Worm (Caenorhabditis elegans) whole organism, late embryonic: ENCODE measurements around the gene phf-30.

Experiments
- C08G9.2 ChIP-seq: sonication (generic microtip); optimal IDR thresholded peaks from 2 replicates; lab custom pipeline; 2016; ENCODE audit warnings: mild to moderate bottlenecking, missing genetic modification characterization, moderate library complexity, missing compliant biosample characterization
- C38D4.7 ChIP-seq: fragments of 200-800 bp; sonication (Bioruptor generic); optimal IDR thresholded peaks from 2 replicates; lab custom pipeline; 2018; ENCODE audit warnings: mild to moderate bottlenecking, missing genetic modification characterization, moderate library complexity, missing compliant biosample characterization
- F13H6.1 ChIP-seq: sonication (generic microtip); optimal IDR thresholded peaks from 2 replicates; lab custom pipeline; 2016; ENCODE audit warnings: missing genetic modification characterization, missing compliant biosample characterization
- T23F11.4 ChIP-seq: fragments of 200-800 bp; sonication (Bioruptor generic); optimal IDR thresholded peaks from 2 replicates; lab custom pipeline; 2018; ENCODE audit warnings: mild to moderate bottlenecking, missing genetic modification characterization, missing compliant biosample characterization
- ahr-1 ChIP-seq: sonication (generic microtip); optimal IDR thresholded peaks from 2 replicates; lab custom pipeline; 2016; ENCODE audit warnings: missing genetic modification characterization, missing compliant biosample characterization
- ama-1 ChIP-seq: fragments of 150-350 bp; optimal IDR thresholded peaks from 2 replicates; lab custom pipeline; 2014
- ceh-14 ChIP-seq: sonication (generic microtip); optimal IDR thresholded peaks from 2 replicates; lab custom pipeline; 2016; ENCODE audit warnings: missing genotype, missing genetic modification characterization, missing compliant biosample characterization
- ceh-18 ChIP-seq: sonication (generic microtip); optimal IDR thresholded peaks from 2 replicates; lab custom pipeline; 2016; ENCODE audit warnings: missing genetic modification characterization, missing compliant biosample characterization
- ceh-2 ChIP-seq: sonication (generic microtip); optimal IDR thresholded peaks from 2 replicates; lab custom pipeline; 2016; ENCODE audit warnings: missing genotype, missing genetic modification characterization, missing compliant biosample characterization
- ceh-22 ChIP-seq: sonication (generic microtip); optimal IDR thresholded peaks from 2 replicates; lab custom pipeline; 2017; ENCODE audit warnings: missing biosample characterization, missing genetic modification characterization
- ceh-31 ChIP-seq: sonication (generic microtip); optimal IDR thresholded peaks from 2 replicates; lab custom pipeline; 2016; ENCODE audit warnings: missing genetic modification characterization, missing compliant biosample characterization
- ceh-34 ChIP-seq: sonication (generic microtip); optimal IDR thresholded peaks from 2 replicates; lab custom pipeline; 2016; ENCODE audit warnings: mild to moderate bottlenecking, missing genetic modification characterization, missing compliant biosample characterization
- ceh-48 ChIP-seq: sonication (generic microtip); optimal IDR thresholded peaks from 2 replicates; lab custom pipeline; 2016; ENCODE audit warnings: missing genetic modification characterization, inconsistent platforms, missing compliant biosample characterization
- dmd-4 ChIP-seq: sonication (generic microtip); optimal IDR thresholded peaks from 2 replicates; lab custom pipeline; 2016; ENCODE audit warnings: borderline replicate concordance, missing genetic modification characterization, missing compliant biosample characterization
- dve-1 ChIP-seq: sonication (generic microtip); optimal IDR thresholded peaks from 2 replicates; lab custom pipeline; 2017; ENCODE audit warnings: antibody characterized with exemption, mild to moderate bottlenecking, missing genetic modification characterization, missing compliant biosample characterization
- elt-4 ChIP-seq: sonication (generic microtip); optimal IDR thresholded peaks from 2 replicates; lab custom pipeline; 2016; ENCODE audit warnings: missing genetic modification characterization, missing compliant biosample characterization
- ets-4 ChIP-seq: sonication (generic microtip); optimal IDR thresholded peaks from 2 replicates; lab custom pipeline; 2016; ENCODE audit warnings: missing genetic modification characterization, missing compliant biosample characterization
- eyg-1 ChIP-seq: sonication (generic microtip); optimal IDR thresholded peaks from 2 replicates; lab custom pipeline; 2016; ENCODE audit warnings: missing genotype, missing genetic modification characterization, missing compliant biosample characterization
- fkh-10 ChIP-seq: fragments of 150-350 bp; optimal IDR thresholded peaks from 2 replicates; lab custom pipeline; 2014; ENCODE audit warnings: missing biosample characterization, missing genetic modification reagents, missing genetic modification characterization
- fkh-6 ChIP-seq: sonication (generic microtip); optimal IDR thresholded peaks from 2 replicates; lab custom pipeline; 2016; ENCODE audit warnings: missing genetic modification characterization, missing compliant biosample characterization
- gmeb-2 ChIP-seq: sonication (generic microtip); optimal IDR thresholded peaks from 2 replicates; lab custom pipeline; 2016; ENCODE audit warnings: missing genetic modification characterization, inconsistent platforms, missing compliant biosample characterization
- hlh-13 ChIP-seq: fragments of 200-800 bp; sonication (Bioruptor generic); optimal IDR thresholded peaks from 2 replicates; lab custom pipeline; 2018; ENCODE audit warnings: mild to moderate bottlenecking, missing genetic modification characterization, missing compliant biosample characterization
- hlh-15 ChIP-seq: sonication (generic microtip); optimal IDR thresholded peaks from 2 replicates; lab custom pipeline; 2016; ENCODE audit warnings: missing genetic modification characterization, missing compliant biosample characterization
- hlh-30 ChIP-seq: sonication (generic microtip); optimal IDR thresholded peaks from 2 replicates; lab custom pipeline; 2017; ENCODE audit warnings: antibody characterized with exemption, missing genetic modification characterization, missing compliant biosample characterization; ENCODE audit not compliant: insufficient read depth
- hlh-6 ChIP-seq: sonication (generic microtip); optimal IDR thresholded peaks from 2 replicates; lab custom pipeline; 2016; ENCODE audit warnings: missing genotype, missing genetic modification characterization, missing compliant biosample characterization
- hlh-8 ChIP-seq: sonication (generic microtip); optimal IDR thresholded peaks from 2 replicates; lab custom pipeline; 2016; ENCODE audit warnings: missing genotype, missing genetic modification characterization, missing compliant biosample characterization
- lin-11 ChIP-seq: fragments of 200-800 bp; sonication (Bioruptor generic); optimal IDR thresholded peaks from 2 replicates; lab custom pipeline; 2018; ENCODE audit warnings: mild to moderate bottlenecking, missing genetic modification characterization, missing compliant biosample characterization
- mec-3 ChIP-seq: sonication (generic microtip); optimal IDR thresholded peaks from 2 replicates; lab custom pipeline; 2016; ENCODE audit warnings: borderline replicate concordance, missing genetic modification characterization, missing compliant biosample characterization
- nfya-1 ChIP-seq: sonication (generic microtip); optimal IDR thresholded peaks from 2 replicates; lab custom pipeline; 2017; ENCODE audit warnings: missing genetic modification characterization, mild to moderate bottlenecking, missing compliant biosample characterization, antibody characterized with exemption, moderate library complexity
- nhr-11 ChIP-seq: fragments of 150-350 bp; optimal IDR thresholded peaks from 2 replicates; lab custom pipeline; 2014; ENCODE audit warnings: missing biosample characterization, missing genetic modification characterization
- odd-2 ChIP-seq: sonication (generic microtip); optimal IDR thresholded peaks from 2 replicates; lab custom pipeline; 2017; ENCODE audit warnings: antibody characterized with exemption, mild to moderate bottlenecking, missing genetic modification characterization, missing compliant biosample characterization
- pag-3 ChIP-seq: sonication (generic microtip); optimal IDR thresholded peaks from 2 replicates; lab custom pipeline; 2016; ENCODE audit warnings: missing compliant biosample characterization, missing genetic modification characterization, borderline replicate concordance
- pat-9 ChIP-seq: fragments of 200-800 bp; sonication (Bioruptor generic); optimal IDR thresholded peaks from 2 replicates; lab custom pipeline; 2018; ENCODE audit warnings: mild to moderate bottlenecking, missing genetic modification characterization, moderate library complexity, missing compliant biosample characterization
- pax-1 ChIP-seq: fragments of 150-350 bp; optimal IDR thresholded peaks from 2 replicates; lab custom pipeline; 2014; ENCODE audit warnings: missing biosample characterization, missing genetic modification characterization
- pha-2 ChIP-seq: sonication (generic microtip); optimal IDR thresholded peaks from 2 replicates; lab custom pipeline; 2017; ENCODE audit warnings: mild to moderate bottlenecking, missing genetic modification characterization, missing compliant biosample characterization
- pros-1 ChIP-seq: fragments of 150-350 bp; optimal IDR thresholded peaks from 2 replicates; lab custom pipeline; 2014; ENCODE audit warnings: missing biosample characterization, missing genetic modification reagents, missing genetic modification characterization
- rnt-1 ChIP-seq: sonication (generic microtip); optimal IDR thresholded peaks from 2 replicates; lab custom pipeline; 2016; ENCODE audit warnings: missing genetic modification characterization, missing compliant biosample characterization
- sox-2 ChIP-seq: fragments of 200-800 bp; sonication (Bioruptor generic); IDR thresholded peaks from 2 replicates; pipeline ENCODE4 v1.3.6; 2022; ENCODE audit warnings: missing genetic modification reagents, missing genetic modification characterization, missing compliant biosample characterization
- syd-9 ChIP-seq: sonication (generic microtip); optimal IDR thresholded peaks from 2 replicates; lab custom pipeline; 2016; ENCODE audit warnings: mild to moderate bottlenecking, missing genetic modification characterization, moderate library complexity, missing compliant biosample characterization
- tbx-7 ChIP-seq: sonication (generic microtip); optimal IDR thresholded peaks from 2 replicates; lab custom pipeline; 2016; ENCODE audit warnings: missing genotype, missing genetic modification characterization, missing compliant biosample characterization
- ttx-3 ChIP-seq: sonication (generic microtip); optimal IDR thresholded peaks from 2 replicates; lab custom pipeline; 2016; ENCODE audit warnings: missing genetic modification reagents, missing genetic modification characterization, missing compliant biosample characterization
- unc-42 ChIP-seq: sonication (generic microtip); optimal IDR thresholded peaks from 2 replicates; lab custom pipeline; 2016; ENCODE audit warnings: missing genotype, missing genetic modification characterization, missing compliant biosample characterization
- unc-55 ChIP-seq: sonication (generic microtip); optimal IDR thresholded peaks from 2 replicates; lab custom pipeline; 2017; ENCODE audit warnings: missing biosample characterization, missing genetic modification reagents, missing genetic modification characterization
- zip-5 ChIP-seq: sonication (generic microtip); optimal IDR thresholded peaks from 2 replicates; lab custom pipeline; 2016; ENCODE audit warnings: missing genetic modification characterization, missing compliant biosample characterization

Gene phf-30

ce11 chrV:8494260-8494939 lies 25.6 kb downstream of the phf-30 start, which contains the start of gene pxn-1:
pxn-1 (plus strand) TSS chrV:8494889.
- TF ChIP-seq pag-3 (tag; lab: Kevin White, UChicago) (no peak), C08G9.2 (tag; lab: Kevin White, UChicago) (no peak), ceh-2 (no peak), nfya-1 (tag; lab: Kevin White, UChicago) (no peak), ceh-48 (no peak), sox-2 (GFP tag; lab: Robert Waterston, UW) (no peak), F13H6.1 (tag; lab: Kevin White, UChicago) (no peak), ama-1 (lab: Kevin White, UChicago) (no peak)
- TF ChIP-seq, all 69 proteins: peak for 0

DNA sequence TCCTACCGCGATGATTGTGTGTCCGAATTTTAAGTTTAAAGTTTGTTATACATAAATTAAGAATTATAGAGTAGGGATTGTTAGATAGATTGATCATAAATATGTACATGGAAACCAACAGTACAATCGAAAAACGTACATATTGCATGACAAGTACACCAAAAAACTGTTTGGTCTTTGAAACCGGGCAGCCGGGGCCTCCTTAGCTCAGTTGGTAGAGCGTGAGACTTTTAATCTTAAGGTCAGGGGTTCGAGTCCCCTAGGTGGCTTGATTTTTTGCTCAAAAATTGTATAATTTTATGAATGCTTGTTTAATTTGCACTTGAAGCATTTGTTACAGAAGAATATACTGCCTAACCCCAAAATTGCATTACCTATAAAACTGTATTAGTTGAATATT lies 26.3 kb downstream of the phf-30 start:
- TF ChIP-seq dmd-4 (tag; lab: Kevin White, UChicago) (no peak), dve-1 (no peak), ceh-31 (tag; lab: Kevin White, UChicago) (no peak), pax-1 (tag; lab: Kevin White, UChicago) (no peak), ceh-18 (no peak), hlh-6 (tag; lab: Kevin White, UChicago) (no peak), gmeb-2 (no peak), rnt-1 (tag; lab: Kevin White, UChicago) (no peak), T23F11.4 (GFP tag; lab: Kevin White, UChicago) (no peak), hlh-15 (no peak)
- TF ChIP-seq, all 69 proteins: peak for 0

- TF ChIP-seq zip-5 (tag; lab: Kevin White, UChicago) (no peak), ceh-22 (tag; lab: Kevin White, UChicago) (no peak), fkh-6 (tag; lab: Kevin White, UChicago) (no peak), pros-1 (tag; lab: Kevin White, UChicago) (no peak), tbx-7 (no peak), odd-2 (no peak), ets-4 (tag; lab: Kevin White, UChicago) (no peak), C08G9.2 (tag; lab: Kevin White, UChicago) (no peak), dve-1 (no peak), syd-9 (tag; lab: Kevin White, UChicago) (no peak), pha-2 (no peak), unc-42 (tag; lab: Kevin White, UChicago) (no peak), C38D4.7 (GFP tag; lab: Kevin White, UChicago) (no peak), ceh-48 (no peak), mec-3 (tag; lab: Kevin White, UChicago) (no peak), ceh-2 (no peak), ahr-1 (tag; lab: Kevin White, UChicago) (no peak), ceh-14 (no peak)
These were observed 27.1 kb downstream of the phf-30 start for ce11 chrV:8495965-8496364.

DNA sequence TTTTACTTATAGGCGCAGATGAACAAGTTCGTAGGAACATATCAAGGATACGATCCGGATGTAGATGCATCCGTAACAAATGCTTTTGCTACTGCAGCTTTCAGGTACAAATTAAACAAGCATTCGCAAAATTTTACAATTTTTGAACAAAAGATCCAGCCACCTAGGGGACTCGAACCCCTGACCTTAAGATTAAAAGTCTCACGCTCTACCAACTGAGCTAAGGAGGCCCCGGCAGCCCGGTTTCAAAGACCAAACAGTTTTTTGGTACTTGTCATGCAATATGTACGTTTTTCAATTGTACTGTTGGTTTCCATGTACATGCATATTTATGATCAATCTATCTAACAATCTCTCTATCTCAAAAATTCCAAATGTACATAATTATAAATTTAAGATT lies 30.6 kb downstream of the phf-30 start:
- TF ChIP-seq ceh-14 (no peak), ttx-3 (tag; lab: Kevin White, UChicago) (no peak), mec-3 (tag; lab: Kevin White, UChicago) (no peak), pha-2 (no peak), hlh-13 (no peak)
- TF ChIP-seq, all 69 proteins: peak for 0

DNA sequence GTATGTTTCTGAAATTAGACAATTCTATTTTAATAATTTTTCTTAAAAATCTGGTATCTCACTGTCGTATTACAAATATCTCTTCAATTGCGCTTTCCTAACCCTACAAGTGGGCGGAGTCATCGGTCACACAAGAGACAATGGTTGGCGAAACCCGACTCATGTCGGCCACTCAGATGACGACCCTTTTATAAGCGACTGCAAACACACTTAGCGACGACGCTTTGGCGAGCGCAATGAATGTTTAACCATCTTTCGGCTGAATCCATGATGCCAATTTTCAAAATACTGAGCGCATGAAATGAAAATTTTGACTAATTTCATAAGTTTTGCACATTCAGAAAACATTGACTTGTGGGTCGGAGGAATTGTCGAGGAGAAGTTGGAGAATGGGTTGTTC lies 31.5 kb downstream of the phf-30 start:
- peak; percentile 83 for TF ChIP-seq odd-2
- TF ChIP-seq hlh-8 (tag; lab: Kevin White, UChicago), result peak; percentile 97
- peak; percentile 97 for TF ChIP-seq rnt-1 (tag; lab: Kevin White, UChicago)
- peak; percentile 96 for TF ChIP-seq ets-4 (tag; lab: Kevin White, UChicago)
- TF ChIP-seq ceh-31 (tag; lab: Kevin White, UChicago), result peak; percentile 97
- TF ChIP-seq elt-4, result peak; percentile 96
- peak; percentile 32 for TF ChIP-seq unc-55 (GFP tag; lab: Kevin White, UChicago)
- peak; percentile 98 for TF ChIP-seq eyg-1
- TF ChIP-seq ceh-2, result peak; percentile 99
- TF ChIP-seq fkh-10, result peak; percentile 95
- peak; percentile 77 for TF ChIP-seq hlh-30
- TF ChIP-seq lin-11 (tag; lab: Kevin White, UChicago), result peak; percentile 96
- TF ChIP-seq pat-9 (tag; lab: Kevin White, UChicago), result peak; percentile 99
- peak; percentile 96 for TF ChIP-seq pha-2
- TF ChIP-seq nhr-11 (tag; lab: Kevin White, UChicago), result peak; percentile 28
- no peak for TF ChIP-seq ama-1 (lab: Kevin White, UChicago)
- TF ChIP-seq nfya-1 (tag; lab: Kevin White, UChicago), result peak; percentile 89
- peak; percentile 100 for TF ChIP-seq gmeb-2
- TF ChIP-seq hlh-6 (tag; lab: Kevin White, UChicago), result peak; percentile 99
- TF ChIP-seq ceh-34 (tag; lab: Kevin White, UChicago), result peak; percentile 98
